Fruit fly (Drosophila melanogaster) whole organism, wandering third instar larva: ENCODE measurements around the gene Eno.

ENCODE experiments used
- CG9705 ChIP-seq: fragments of 200-800 bp; sonication (Bioruptor generic); optimal IDR thresholded peaks from 2 replicates; lab custom pipeline; 2018; ENCODE audit warnings: missing biosample characterization, mild to moderate bottlenecking, missing genetic modification characterization
- CrebA ChIP-seq: fragments of 200-800 bp; sonication (Bioruptor generic); optimal IDR thresholded peaks from 2 replicates; lab custom pipeline; 2016; ENCODE audit warnings: missing biosample characterization, mild to moderate bottlenecking, missing genetic modification characterization, borderline replicate concordance
- Dfd ChIP-seq: fragments of >200 bp; optimal IDR thresholded peaks from 2 replicates; lab custom pipeline; 2017; ENCODE audit warnings: missing biosample characterization, missing genetic modification characterization
- Dif ChIP-seq: fragments of 200-275, 200-300 bp; sonication (Bioruptor generic); optimal IDR thresholded peaks from 2 replicates; lab custom pipeline; 2018; ENCODE audit warnings: missing biosample characterization, missing genetic modification characterization; ENCODE audit not compliant: partially characterized antibody
- GATAd ChIP-seq: sonication (Bioruptor generic); optimal IDR thresholded peaks from 2 replicates; lab custom pipeline; 2016; ENCODE audit warnings: missing biosample characterization, missing genetic modification characterization
- HLH106 ChIP-seq: fragments of 200-800 bp; optimal IDR thresholded peaks from 3 replicates; lab custom pipeline; 2019; ENCODE audit warnings: missing biosample characterization, mild to moderate bottlenecking, missing genetic modification characterization, moderate library complexity
- Hnf4 ChIP-seq: fragments of 200-800 bp; sonication (Bioruptor generic); optimal IDR thresholded peaks from 2 replicates; lab custom pipeline; 2016; ENCODE audit warnings: missing biosample characterization, mild to moderate bottlenecking, missing genetic modification characterization
- Hr78 ChIP-seq: fragments of >200 bp; optimal IDR thresholded peaks from 2 replicates; lab custom pipeline; 2017; ENCODE audit warnings: missing biosample characterization, missing genetic modification characterization
- Mio ChIP-seq: sonication (Bioruptor generic); optimal IDR thresholded peaks from 2 replicates; lab custom pipeline; 2016; ENCODE audit warnings: missing biosample characterization, missing genetic modification characterization
- Myc ChIP-seq: fragments of >200 bp; optimal IDR thresholded peaks from 2 replicates; lab custom pipeline; 2017
- N ChIP-seq: fragments of >200 bp; optimal IDR thresholded peaks from 2 replicates; lab custom pipeline; 2018; ENCODE audit warnings: missing biosample characterization, missing external identifiers, missing genetic modification characterization
- Rel ChIP-seq, 2 experiments: fragments of 200-800 bp; sonication (Bioruptor generic) in 1 of 2; optimal IDR thresholded peaks; 2 replicates in 1 of 2; 3 replicates in 1 of 2; lab custom pipeline; 2016 to 2019; ENCODE audit warnings: mild to moderate bottlenecking in 2 of 2, missing biosample characterization in 2 of 2, missing genetic modification characterization in 2 of 2, moderate library complexity in 1 of 2
- Sp1 ChIP-seq: fragments of 200-800 bp; sonication (Bioruptor generic); optimal IDR thresholded peaks from 3 replicates; lab custom pipeline; 2019; ENCODE audit warnings: missing biosample characterization, mild to moderate bottlenecking, missing genetic modification characterization, moderate library complexity
- Vsx2 ChIP-seq: fragments of 200-300, 225-300 bp; sonication (Bioruptor generic); optimal IDR thresholded peaks from 2 replicates; lab custom pipeline; 2018; ENCODE audit warnings: missing biosample characterization, missing genetic modification characterization; ENCODE audit not compliant: partially characterized antibody
- br ChIP-seq: fragments of 200-800 bp; sonication (Bioruptor generic); optimal IDR thresholded peaks from 2 replicates; lab custom pipeline; 2016; ENCODE audit warnings: missing biosample characterization, missing genetic modification characterization
- brk ChIP-seq: fragments of 200-800 bp; sonication (Bioruptor generic); optimal IDR thresholded peaks from 2 replicates; lab custom pipeline; 2016; ENCODE audit warnings: missing biosample characterization, mild to moderate bottlenecking, missing genetic modification characterization
- dl ChIP-seq, 2 experiments: fragments of 175-275, 200-275 bp in 1 of 2; fragments of 200-275 bp in 1 of 2; sonication (Bioruptor generic); optimal IDR thresholded peaks; lab custom pipeline; 2018; ENCODE audit warnings: mild to moderate bottlenecking in 2 of 2, missing biosample characterization in 2 of 2, missing genetic modification characterization in 2 of 2, moderate library complexity in 2 of 2; ENCODE audit not compliant: partially characterized antibody in 2 of 2, insufficient read depth in 1 of 2
- dmrt93B ChIP-seq: fragments of 200-800 bp; sonication (Bioruptor generic); optimal IDR thresholded peaks from 2 replicates; lab custom pipeline; 2018; ENCODE audit warnings: missing biosample characterization, mild to moderate bottlenecking, missing genetic modification characterization
- dsf ChIP-seq: sonication (Bioruptor generic); optimal IDR thresholded peaks from 2 replicates; lab custom pipeline; 2016; ENCODE audit warnings: missing biosample characterization, missing genetic modification characterization, borderline replicate concordance
- ey ChIP-seq: fragments of 200-800 bp; sonication (Bioruptor generic); optimal IDR thresholded peaks from 2 replicates; lab custom pipeline; 2016; ENCODE audit warnings: missing biosample characterization, missing genetic modification characterization
- fru ChIP-seq: fragments of 200-800 bp; sonication (Bioruptor generic); optimal IDR thresholded peaks from 3 replicates; lab custom pipeline; 2016; ENCODE audit warnings: missing biosample characterization, mild to moderate bottlenecking, missing genetic modification characterization
- h ChIP-seq: fragments of 200-800 bp; sonication (Bioruptor generic); optimal IDR thresholded peaks from 3 replicates; lab custom pipeline; 2016; ENCODE audit warnings: missing biosample characterization, mild to moderate bottlenecking, missing genetic modification characterization
- jim ChIP-seq: fragments of 175-275, 200-325 bp; sonication (Bioruptor generic); optimal IDR thresholded peaks from 2 replicates; lab custom pipeline; 2016; ENCODE audit warnings: missing biosample characterization, mild to moderate bottlenecking, missing genetic modification characterization
- pan ChIP-seq: fragments of >200 bp; optimal IDR thresholded peaks from 2 replicates; lab custom pipeline; 2017
- psq ChIP-seq: fragments of 200-800 bp; sonication (Bioruptor generic); optimal IDR thresholded peaks from 3 replicates; lab custom pipeline; 2017; ENCODE audit warnings: missing biosample characterization, mild to moderate bottlenecking, missing genetic modification characterization, moderate library complexity
- rgr ChIP-seq: fragments of 200-800 bp; sonication (Bioruptor generic); optimal IDR thresholded peaks from 3 replicates; lab custom pipeline; 2016; ENCODE audit warnings: missing biosample characterization, mild to moderate bottlenecking, missing genetic modification characterization
- sage ChIP-seq: fragments of 200-800 bp; sonication (Bioruptor generic); optimal IDR thresholded peaks from 2 replicates; lab custom pipeline; 2016; ENCODE audit warnings: missing biosample characterization, mild to moderate bottlenecking, missing genetic modification characterization
- sv ChIP-seq: fragments of 200-800 bp; sonication (Bioruptor generic); optimal IDR thresholded peaks from 3 replicates; lab custom pipeline; 2016; ENCODE audit warnings: missing biosample characterization, missing genetic modification characterization
- usp ChIP-seq: fragments of >200 bp; optimal IDR thresholded peaks from 2 replicates; lab custom pipeline; 2017; ENCODE audit warnings: missing biosample characterization, missing genetic modification characterization
- woc ChIP-seq: sonication (Bioruptor generic); optimal IDR thresholded peaks from 2 replicates; lab custom pipeline; 2016; ENCODE audit warnings: missing biosample characterization, mild to moderate bottlenecking, missing genetic modification characterization

The Eno gene

DNA sequence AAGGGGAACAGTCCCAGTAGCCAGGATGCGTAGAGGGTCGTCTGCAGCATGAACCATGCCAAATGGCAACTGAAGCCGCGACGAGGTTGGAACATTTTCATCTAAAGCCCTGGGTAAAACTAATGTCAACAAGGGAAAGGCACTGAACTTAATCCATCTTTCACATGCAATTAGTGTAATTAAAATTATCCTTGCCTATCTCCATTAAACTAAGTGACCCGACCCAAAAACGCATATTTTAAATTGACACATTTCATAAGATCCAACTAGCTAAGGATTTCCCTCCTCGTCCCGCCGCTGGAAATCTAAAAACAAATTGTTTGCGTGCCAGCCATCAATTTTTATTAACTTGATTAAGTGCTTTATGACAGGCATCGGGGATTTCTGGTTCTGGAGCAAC lies 26.9 kb upstream of the Eno start, which contains the start of gene Gr22f:
Gr22f (minus strand) TSS at position 101 of the 400 bp plus-strand sequence.
- TF ChIP-seq brk (no peak), N (GFP tag; lab: Kevin White, UChicago) (no peak), Sp1 (GFP tag; lab: Kevin White, UChicago) (no peak), Myc (lab: Kevin White, UChicago) (no peak), h (GFP tag; lab: Kevin White, UChicago) (no peak), jim (GFP tag; lab: Kevin White, UChicago) (no peak), fru (GFP tag; lab: Kevin White, UChicago) (no peak), dsf (no peak), sv (GFP tag; lab: Kevin White, UChicago) (no peak), br (GFP tag; lab: Kevin White, UChicago) (no peak), GATAd (GFP tag; lab: Kevin White, UChicago) (no peak), Dif (GFP tag; lab: Kevin White, UChicago) (no peak), Hr78 (GFP tag; lab: Kevin White, UChicago) (no peak), HLH106 (tag; lab: Kevin White, UChicago) (no peak)

DNA sequence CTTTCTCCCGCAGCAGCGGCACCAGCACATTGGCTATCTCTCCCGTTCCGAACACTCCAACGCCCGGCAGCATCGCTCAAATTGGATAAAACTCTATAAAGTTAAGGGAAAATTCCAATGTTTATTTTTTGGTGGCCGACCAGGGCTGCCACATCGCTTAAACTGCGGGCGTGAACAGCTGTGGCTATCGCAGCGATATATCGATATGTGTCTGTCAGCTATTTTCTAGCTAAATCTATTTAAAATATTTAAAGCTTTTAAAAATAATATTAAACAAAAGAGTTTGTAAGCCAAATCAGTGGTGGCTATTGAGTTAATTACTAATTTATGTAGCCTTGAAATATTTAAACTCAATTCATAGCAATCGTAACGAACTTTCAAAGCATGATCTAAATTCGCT lies 22.5 kb upstream of the Eno start, which contains the start of the genes CG17712 and CG17648:
CG17712 (minus strand) TSS at position 170 of the 400 bp plus-strand sequence.
CG17648 (plus strand) TSS at position 356 of the 400 bp plus-strand sequence.
- TF ChIP-seq Myc (lab: Kevin White, UChicago) (peak; percentile 46), HLH106 (tag; lab: Kevin White, UChicago) (no peak), dmrt93B (GFP tag; lab: Kevin White, UChicago) (no peak), CG9705 (GFP tag; lab: Kevin White, UChicago) (no peak), woc (peak; percentile 32), CrebA (GFP tag; lab: Kevin White, UChicago) (no peak)

DNA sequence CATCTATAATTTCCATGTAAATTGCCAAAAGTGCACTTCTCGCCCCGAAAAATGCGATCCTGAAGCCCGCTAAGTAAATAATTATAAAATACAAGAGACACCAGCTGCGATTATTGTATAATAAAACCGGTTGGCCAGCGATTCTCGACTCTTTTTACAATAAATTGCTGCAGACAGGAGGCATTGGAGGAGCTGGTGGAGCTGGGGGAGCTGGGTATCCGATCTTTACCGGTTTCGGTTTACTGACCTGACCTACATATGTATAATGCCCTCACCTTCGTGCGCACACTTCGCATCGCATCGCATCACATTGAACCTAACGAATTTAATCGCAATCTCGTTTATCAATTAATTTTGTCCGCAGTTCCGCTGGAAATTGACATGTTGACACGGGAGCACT lies 19.0 kb upstream of the Eno start:
- TF ChIP-seq woc (no peak), Dif (GFP tag; lab: Kevin White, UChicago) (no peak), Dfd (GFP tag; lab: Kevin White, UChicago) (no peak), Vsx2 (GFP tag; lab: Kevin White, UChicago) (peak; percentile 61), dsf (no peak)

DNA sequence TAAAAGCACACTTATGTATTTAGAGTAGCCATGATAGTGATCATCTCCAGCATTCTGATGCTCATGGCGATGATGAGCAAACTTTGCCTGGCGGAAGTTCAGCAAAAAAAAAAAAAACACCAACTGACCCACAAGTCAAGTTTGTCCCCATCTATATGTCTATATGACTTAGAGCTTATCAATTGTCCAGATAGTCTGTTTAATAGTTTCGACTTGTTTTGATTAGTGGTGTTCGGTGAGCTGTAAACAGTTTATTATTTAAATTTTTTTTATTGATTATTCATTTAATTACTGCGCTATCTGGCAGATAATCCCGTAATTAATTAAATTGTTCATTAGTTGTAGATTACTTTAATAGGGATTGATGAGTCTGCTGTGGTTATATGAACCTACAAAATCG lies 14.4 kb upstream of the Eno start:
- TF ChIP-seq Dfd (GFP tag; lab: Kevin White, UChicago), result no peak
- TF ChIP-seq sage, result no peak

DNA sequence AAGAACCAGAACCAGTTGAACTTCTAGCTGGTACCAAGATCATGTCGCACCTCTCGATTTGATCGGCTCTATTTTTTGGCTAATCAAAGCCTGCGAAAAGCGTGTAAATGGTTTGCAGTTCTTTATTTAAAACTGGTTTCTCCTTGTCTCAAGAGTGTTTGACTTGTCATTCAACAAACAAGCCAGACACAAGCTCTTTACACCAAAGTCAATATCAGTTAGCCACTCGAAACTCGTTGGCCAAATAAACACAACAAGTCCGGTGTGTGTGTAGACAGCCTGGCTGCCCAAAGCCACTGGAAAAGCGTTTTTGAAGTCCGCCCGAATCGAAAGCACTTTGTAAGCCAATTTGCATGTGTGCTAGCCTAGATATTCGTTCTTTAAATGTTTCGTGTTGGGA lies 10.7 kb upstream of the Eno start:
- TF ChIP-seq CG9705 (GFP tag; lab: Kevin White, UChicago) (no peak), Hnf4 (GFP tag; lab: Kevin White, UChicago) (no peak), Dfd (GFP tag; lab: Kevin White, UChicago) (no peak), br (GFP tag; lab: Kevin White, UChicago) (no peak), woc (no peak)

DNA sequence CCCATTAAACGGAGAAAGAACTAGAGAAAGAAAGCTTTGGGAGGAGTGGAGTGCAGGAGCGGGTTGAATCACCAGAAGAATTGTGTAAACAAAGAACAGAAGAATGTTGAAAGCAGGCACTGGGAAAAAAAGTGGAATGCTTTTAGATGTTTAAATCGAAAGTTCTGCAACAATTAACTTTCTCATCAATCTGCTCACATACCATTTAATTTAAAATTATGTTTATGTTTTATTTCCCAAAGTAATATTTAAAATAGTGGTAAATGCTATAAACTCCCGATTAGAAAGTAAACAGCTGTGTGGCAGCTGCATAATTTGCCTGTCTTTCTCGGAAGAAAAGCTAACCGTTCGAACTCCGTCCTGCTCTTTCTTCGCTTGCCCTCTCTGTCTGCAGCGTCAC lies 8.6 kb upstream of the Eno start:
- TF ChIP-seq Rel (GFP tag; optimal IDR thresholded peaks at IDR 0.05; lab: Kevin White, UChicago) (no peak), Rel (tag; optimal IDR thresholded peaks at IDR 0.05; lab: Kevin White, UChicago) (no peak), ey (GFP tag; lab: Kevin White, UChicago) (no peak), Myc (lab: Kevin White, UChicago) (no peak), br (GFP tag; lab: Kevin White, UChicago) (no peak), usp (GFP tag; lab: Kevin White, UChicago) (no peak), brk (no peak), dl (GFP tag; optimal IDR thresholded peaks at IDR 0.05; lab: Kevin White, UChicago; ENCODE audit: insufficient read depth in 1 of 2, partially characterized antibody in 2 of 2) (no peak), CG9705 (GFP tag; lab: Kevin White, UChicago) (no peak), Hr78 (GFP tag; lab: Kevin White, UChicago) (no peak), HLH106 (tag; lab: Kevin White, UChicago) (no peak), Mio (no peak), rgr (no peak), Vsx2 (GFP tag; lab: Kevin White, UChicago) (no peak), pan (lab: Kevin White, UChicago) (no peak), psq (GFP tag; lab: Kevin White, UChicago) (no peak), jim (GFP tag; lab: Kevin White, UChicago) (no peak)
